Worm (Caenorhabditis elegans) whole organism, mixed stage, embryonic: Measurements from ENCODE around the gene C24B9.3.

Experiments
- nhr-76 ChIP-seq: sonication (generic microtip); optimal IDR thresholded peaks from 2 replicates; lab custom pipeline; 2017; ENCODE audit warnings: missing biosample characterization, missing genetic modification characterization
- pha-4 ChIP-seq: fragments of 150-350 bp; optimal IDR thresholded peaks from 2 replicates; lab custom pipeline; 2018; ENCODE audit warnings: missing biosample characterization, missing genetic modification reagents, missing genetic modification characterization
- sem-2 ChIP-seq: fragments of 200-800 bp; sonication (Bioruptor generic); optimal IDR thresholded peaks from 2 replicates; lab custom pipeline; 2018; ENCODE audit warnings: mild to moderate bottlenecking, missing genetic modification characterization, missing compliant biosample characterization
- unc-62 ChIP-seq: fragments of 150-350 bp; optimal IDR thresholded peaks from 2 replicates; lab custom pipeline; 2014; ENCODE audit warnings: missing biosample characterization, missing genetic modification reagents, missing genetic modification characterization

ce11 chrV:2702883-2703282 lies 8.5 kb downstream of the C24B9.3 start:
- TF ChIP-seq unc-62 (GFP tag; lab: Kevin White, UChicago) (no peak), nhr-76 (tag; lab: Kevin White, UChicago) (no peak), sem-2 (GFP tag; lab: Kevin White, UChicago) (no peak), pha-4 (no peak)
